Worm (Caenorhabditis elegans) whole organism, young adult: ENCODE data around the gene ugt-58.

Source experiments
- B0035.1 ChIP-seq: sonication (generic microtip); optimal IDR thresholded peaks from 2 replicates; lab custom pipeline; 2016; ENCODE audit warnings: missing genetic modification characterization, mild to moderate bottlenecking, missing compliant biosample characterization, missing genotype, missing genetic modification reagents
- B0336.3 ChIP-seq: fragments of 200-800 bp; sonication (Bioruptor generic); IDR thresholded peaks from 2 replicates; pipeline ENCODE4 v1.3.6; 2022; ENCODE audit warnings: missing genetic modification characterization, missing compliant biosample characterization
- C17E4.6 ChIP-seq: fragments of 200-800 bp; sonication (Bioruptor generic); IDR thresholded peaks from 2 replicates; pipeline ENCODE4 v1.3.6; 2022; ENCODE audit warnings: missing genetic modification reagents, missing genetic modification characterization, missing compliant biosample characterization
- F10E7.11 ChIP-seq: sonication (generic microtip); optimal IDR thresholded peaks from 2 replicates; lab custom pipeline; 2017; ENCODE audit warnings: mild to moderate bottlenecking, missing genetic modification characterization, moderate library complexity, missing compliant biosample characterization
- F39B2.1 ChIP-seq: fragments of 200-800 bp; sonication (Bioruptor generic); IDR thresholded peaks from 2 replicates; pipeline ENCODE4 v1.3.6; 2022; ENCODE audit warnings: missing genetic modification reagents, missing genetic modification characterization, missing compliant biosample characterization
- F55B11.4 ChIP-seq: sonication (generic microtip); optimal IDR thresholded peaks from 2 replicates; lab custom pipeline; 2016; ENCODE audit warnings: missing compliant biosample characterization, missing genetic modification characterization, borderline replicate concordance; ENCODE audit not compliant: insufficient read depth
- K12H6.12 ChIP-seq: fragments of 200-800 bp; sonication (Bioruptor generic); optimal IDR thresholded peaks from 2 replicates; lab custom pipeline; 2018; ENCODE audit warnings: mild to moderate bottlenecking, missing genetic modification characterization, missing compliant biosample characterization
- T07F8.4 ChIP-seq: sonication (generic microtip); optimal IDR thresholded peaks from 2 replicates; lab custom pipeline; 2016; ENCODE audit warnings: mild to moderate bottlenecking, missing genetic modification characterization, moderate library complexity, missing compliant biosample characterization
- T26A5.8 ChIP-seq: sonication (generic microtip); optimal IDR thresholded peaks from 2 replicates; lab custom pipeline; 2016; ENCODE audit warnings: missing genetic modification characterization, missing compliant biosample characterization
- Y53F4B.3 ChIP-seq: fragments of 200-800 bp; sonication (Bioruptor generic); IDR thresholded peaks from 2 replicates; pipeline ENCODE4 v1.3.6; 2022; ENCODE audit warnings: missing genetic modification reagents, missing genetic modification characterization, missing compliant biosample characterization
- Y53G8AR.9 ChIP-seq: fragments of 200-800 bp; sonication (Bioruptor generic); conservative IDR thresholded peaks from 2 replicates; pipeline ENCODE4 v1.3.6; 2022; ENCODE audit warnings: missing genetic modification reagents, missing genetic modification characterization, missing compliant biosample characterization
- Y79H2A.3 ChIP-seq: fragments of 200-800 bp; sonication (Bioruptor generic); conservative IDR thresholded peaks from 2 replicates; pipeline ENCODE4 v1.3.6; 2022; ENCODE audit warnings: missing genetic modification reagents, missing genetic modification characterization, missing compliant biosample characterization
- Y95B8A.8 ChIP-seq: fragments of 200-800 bp; sonication (Bioruptor generic); IDR thresholded peaks from 2 replicates; pipeline ENCODE4 v1.3.6; 2022; ENCODE audit warnings: missing genetic modification reagents, missing genetic modification characterization, missing compliant biosample characterization
- aptf-3 ChIP-seq: fragments of 200-800 bp; sonication (Bioruptor generic); IDR thresholded peaks from 2 replicates; pipeline ENCODE4 v1.3.6; 2022; ENCODE audit warnings: missing genetic modification characterization, missing compliant biosample characterization
- ceh-27 ChIP-seq: fragments of 200-800 bp; sonication (Bioruptor generic); optimal IDR thresholded peaks from 2 replicates; lab custom pipeline; 2018; ENCODE audit warnings: mild to moderate bottlenecking, missing genetic modification characterization, moderate library complexity, missing compliant biosample characterization
- ceh-58 ChIP-seq: fragments of 200-800 bp; sonication (Bioruptor generic); IDR thresholded peaks from 2 replicates; pipeline ENCODE4 v1.3.6; 2022; ENCODE audit warnings: missing genetic modification characterization, missing compliant biosample characterization
- ceh-79 ChIP-seq: sonication (generic microtip); optimal IDR thresholded peaks from 2 replicates; lab custom pipeline; 2017; ENCODE audit warnings: mild to moderate bottlenecking, missing genetic modification characterization, missing compliant biosample characterization
- die-1 ChIP-seq: sonication (generic microtip); optimal IDR thresholded peaks from 2 replicates; lab custom pipeline; 2016; ENCODE audit warnings: missing genotype, mild to moderate bottlenecking, missing genetic modification characterization, missing compliant biosample characterization
- dpff-1 ChIP-seq: sonication (generic microtip); optimal IDR thresholded peaks from 2 replicates; lab custom pipeline; 2017; ENCODE audit warnings: mild to moderate bottlenecking, missing genetic modification characterization, missing compliant biosample characterization
- efl-1 ChIP-seq: fragments of 150-350 bp; optimal IDR thresholded peaks from 2 replicates; lab custom pipeline; 2014; ENCODE audit warnings: missing biosample characterization, missing genetic modification reagents, missing genetic modification characterization
- him-1 ChIP-seq: sonication (generic microtip); optimal IDR thresholded peaks from 2 replicates; lab custom pipeline; 2016; ENCODE audit warnings: missing genotype, missing genetic modification reagents, missing genetic modification characterization, missing compliant biosample characterization
- hlh-12 ChIP-seq: sonication (generic microtip); optimal IDR thresholded peaks from 2 replicates; lab custom pipeline; 2016; ENCODE audit warnings: missing genetic modification characterization, missing compliant biosample characterization
- hlh-26 ChIP-seq: fragments of 200-800 bp; sonication (Bioruptor generic); conservative IDR thresholded peaks from 2 replicates; pipeline ENCODE4 v1.3.6; 2022; ENCODE audit warnings: missing genetic modification reagents, missing genetic modification characterization, missing compliant biosample characterization
- hrde-1 ChIP-seq: sonication (generic microtip); optimal IDR thresholded peaks from 2 replicates; lab custom pipeline; 2016; ENCODE audit warnings: missing genetic modification characterization, mild to moderate bottlenecking, missing compliant biosample characterization, moderate library complexity, missing genotype, missing genetic modification reagents, borderline replicate concordance
- lag-1 ChIP-seq: fragments of 200-800 bp; sonication (Bioruptor generic); IDR thresholded peaks from 2 replicates; pipeline ENCODE4 v1.3.6; 2022; ENCODE audit warnings: missing genetic modification reagents, missing genetic modification characterization, missing compliant biosample characterization
- lin-54 ChIP-seq: fragments of 200-800 bp; sonication (Bioruptor generic); optimal IDR thresholded peaks from 2 replicates; lab custom pipeline; 2018; ENCODE audit warnings: mild to moderate bottlenecking, missing genetic modification characterization, missing compliant biosample characterization
- madf-3 ChIP-seq: fragments of 200-800 bp; sonication (Bioruptor generic); IDR thresholded peaks from 2 replicates; pipeline ENCODE4 v1.3.6; 2022; ENCODE audit warnings: missing genetic modification reagents, missing genetic modification characterization, missing compliant biosample characterization
- nhr-120 ChIP-seq: fragments of 200-800 bp; sonication (Bioruptor generic); IDR thresholded peaks from 2 replicates; pipeline ENCODE4 v1.3.6; 2022; ENCODE audit warnings: missing genetic modification characterization, missing compliant biosample characterization
- nhr-27 ChIP-seq: fragments of 200-800 bp; sonication (Bioruptor generic); optimal IDR thresholded peaks from 2 replicates; lab custom pipeline; 2018; ENCODE audit warnings: mild to moderate bottlenecking, missing genetic modification characterization, moderate library complexity, missing compliant biosample characterization
- rcor-1 ChIP-seq: fragments of 200-800 bp; sonication (Bioruptor generic); IDR thresholded peaks from 2 replicates; pipeline ENCODE4 v1.3.6; 2022; ENCODE audit warnings: missing genetic modification reagents, missing genetic modification characterization, missing compliant biosample characterization
- repo-1 ChIP-seq: sonication (generic microtip); optimal IDR thresholded peaks from 2 replicates; lab custom pipeline; 2017; ENCODE audit warnings: mild to moderate bottlenecking, missing genetic modification characterization, missing compliant biosample characterization
- snpc-1.1 ChIP-seq: sonication (generic microtip); optimal IDR thresholded peaks from 2 replicates; lab custom pipeline; 2017; ENCODE audit warnings: missing genetic modification characterization, mild to moderate bottlenecking, missing compliant biosample characterization, antibody characterized with exemption, moderate library complexity, missing genotype, missing genetic modification reagents; ENCODE audit not compliant: insufficient read depth
- snpc-3.4 ChIP-seq: sonication (generic microtip); optimal IDR thresholded peaks from 2 replicates; lab custom pipeline; 2017; ENCODE audit warnings: missing genetic modification characterization, mild to moderate bottlenecking, missing compliant biosample characterization, antibody characterized with exemption, moderate library complexity, missing genotype, missing genetic modification reagents
- sptf-2 ChIP-seq: fragments of 200-800 bp; sonication (Bioruptor generic); optimal IDR thresholded peaks from 2 replicates; lab custom pipeline; 2018; ENCODE audit warnings: mild to moderate bottlenecking, missing genetic modification characterization, missing compliant biosample characterization
- tlf-1 ChIP-seq: fragments of 200-800 bp; sonication (Bioruptor generic); optimal IDR thresholded peaks from 2 replicates; lab custom pipeline; 2018; ENCODE audit warnings: mild to moderate bottlenecking, missing genetic modification characterization, missing compliant biosample characterization
- unc-62 ChIP-seq: fragments of 150-350 bp; optimal IDR thresholded peaks from 2 replicates; lab custom pipeline; 2014; ENCODE audit warnings: missing biosample characterization, missing genetic modification reagents, missing genetic modification characterization
- ztf-26 ChIP-seq: sonication (generic microtip); optimal IDR thresholded peaks from 2 replicates; lab custom pipeline; 2017; ENCODE audit warnings: missing genetic modification characterization, missing compliant biosample characterization
- ztf-28 ChIP-seq: fragments of 200-800 bp; sonication (Bioruptor generic); IDR thresholded peaks from 2 replicates; pipeline ENCODE4 v1.3.6; 2022; ENCODE audit warnings: missing genetic modification reagents, missing genetic modification characterization, missing compliant biosample characterization
- ztf-6 ChIP-seq: fragments of 200-800 bp; sonication (Bioruptor generic); IDR thresholded peaks from 2 replicates; pipeline ENCODE4 v1.3.6; 2022; ENCODE audit warnings: missing genetic modification reagents, missing genetic modification characterization, missing compliant biosample characterization

Gene ugt-58

DNA sequence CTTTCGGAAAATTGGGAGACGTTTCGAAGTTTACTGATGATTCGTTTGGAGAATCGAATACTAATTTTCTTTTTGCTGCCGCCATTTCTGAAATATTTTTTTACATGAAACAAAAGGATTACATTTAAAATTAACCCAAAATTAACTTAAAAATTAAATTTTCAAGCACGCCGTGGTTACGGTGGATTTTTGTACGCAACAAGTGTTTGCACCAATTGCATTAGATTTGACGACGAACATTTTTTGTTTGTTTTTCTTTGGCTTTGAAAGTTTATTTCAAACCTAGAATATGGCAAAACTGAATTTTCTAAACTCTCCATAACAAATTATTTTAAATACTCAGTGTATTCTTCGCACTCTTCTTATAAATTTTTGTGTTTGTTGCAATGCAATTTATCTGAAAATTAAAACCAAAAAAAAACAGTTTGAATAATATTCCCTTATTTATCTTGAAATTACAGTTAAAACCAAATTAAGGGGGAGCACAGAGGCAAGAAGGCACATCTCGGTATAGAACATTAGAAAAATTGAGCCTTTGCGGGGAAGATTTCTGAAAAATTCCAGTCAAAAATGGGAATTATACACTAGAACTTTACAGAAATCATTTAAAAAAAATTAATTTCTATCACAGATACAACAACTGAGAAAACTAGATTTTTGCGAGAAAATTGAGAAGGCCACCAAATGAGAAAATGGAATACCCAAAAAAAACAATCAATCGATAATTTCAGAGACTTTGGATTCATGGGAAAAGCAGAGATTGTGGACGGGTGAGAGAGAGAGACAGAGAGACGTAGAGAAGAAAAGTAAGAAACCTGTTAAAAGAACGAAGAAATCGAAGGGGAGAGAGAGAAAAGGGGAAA lies 30.7 kb upstream of the ugt-58 start, which contains the start of gene hal-3 (continued):
- TF ChIP-seq nhr-27 = no peak
- TF ChIP-seq Y53G8AR.9 (GFP tag; lab: Robert Waterston, UW) = peak; percentile 73; the same call in 1 of the 2 replicates
- TF ChIP-seq ceh-79 = peak; percentile 46
- TF ChIP-seq him-1 (tag; lab: Kevin White, UChicago) = peak; percentile 23
- peak; percentile 21 for TF ChIP-seq tlf-1 (GFP tag; lab: Kevin White, UChicago)
- no peak for TF ChIP-seq ztf-28 (GFP tag; lab: Robert Waterston, UW)
- no peak for TF ChIP-seq K12H6.12 (tag; lab: Kevin White, UChicago)
- TF ChIP-seq lin-54 (GFP tag; lab: Kevin White, UChicago) = peak; percentile 25
- no peak for TF ChIP-seq hlh-12 (tag; lab: Kevin White, UChicago)
- TF ChIP-seq repo-1 (tag; lab: Kevin White, UChicago) = peak; percentile 60
- no peak for TF ChIP-seq T07F8.4 (tag; lab: Kevin White, UChicago)
- TF ChIP-seq B0336.3 (GFP tag; lab: Robert Waterston, UW) = peak; percentile 76
- no peak for TF ChIP-seq F39B2.1
- no peak for TF ChIP-seq ceh-27
- no peak for TF ChIP-seq F55B11.4 (tag; lab: Kevin White, UChicago)
- no peak for TF ChIP-seq Y53F4B.3
- no peak for TF ChIP-seq rcor-1
- TF ChIP-seq C17E4.6 (GFP tag; lab: Robert Waterston, UW) = no peak
- no peak for TF ChIP-seq B0035.1 (tag; lab: Kevin White, UChicago)
- peak; percentile 55 for TF ChIP-seq dpff-1 (tag; lab: Kevin White, UChicago)
- TF ChIP-seq Y79H2A.3 (GFP tag; lab: Robert Waterston, UW) = no peak
- no peak for TF ChIP-seq hlh-26 (GFP tag; lab: Robert Waterston, UW)
- no peak for TF ChIP-seq unc-62 (GFP tag; lab: Kevin White, UChicago)
- TF ChIP-seq Y95B8A.8 (GFP tag; lab: Robert Waterston, UW) = 0 out of 2 replicates have a peak, but pooled peaks have one; percentile 52
- no peak for TF ChIP-seq die-1 (tag; lab: Kevin White, UChicago)
- TF ChIP-seq aptf-3 (GFP tag; lab: Robert Waterston, UW) = no peak
- TF ChIP-seq madf-3 (GFP tag; lab: Robert Waterston, UW) = no peak
- TF ChIP-seq ztf-6 (GFP tag; lab: Robert Waterston, UW) = no peak
- TF ChIP-seq sptf-2 (GFP tag; lab: Kevin White, UChicago) = no peak
- TF ChIP-seq snpc-1.1 (tag; lab: Kevin White, UChicago) = no peak
- no peak for TF ChIP-seq efl-1
- no peak for TF ChIP-seq snpc-3.4 (tag; lab: Kevin White, UChicago)
- TF ChIP-seq ztf-26 (tag; lab: Kevin White, UChicago) = no peak
- peak; percentile 1 for TF ChIP-seq T26A5.8 (tag; lab: Kevin White, UChicago)
- no peak for TF ChIP-seq nhr-120
- TF ChIP-seq lag-1 (GFP tag; lab: Robert Waterston, UW) = no peak
- TF ChIP-seq hrde-1 = no peak
- no peak for TF ChIP-seq ceh-58 (GFP tag; lab: Robert Waterston, UW)

DNA sequence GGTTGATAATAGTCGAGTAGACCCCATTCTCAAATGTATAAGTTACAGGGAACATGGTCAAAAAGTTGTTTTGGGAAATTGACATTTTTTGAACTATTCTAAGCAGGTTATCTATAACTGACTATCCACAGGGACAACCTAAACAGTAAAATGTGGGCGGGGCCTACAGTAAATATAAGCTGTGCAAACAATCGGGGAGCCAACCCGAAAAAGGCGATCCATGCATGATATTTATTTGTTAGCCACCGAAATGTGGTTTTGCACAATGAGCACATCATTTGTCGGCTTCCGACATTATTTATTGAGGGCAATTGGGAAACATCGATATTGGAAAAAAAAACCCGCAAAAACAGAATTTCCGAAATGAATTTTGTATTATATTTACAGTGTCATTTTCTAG lies 28.1 kb upstream of the ugt-58 start, which contains the start of gene hlh-6:
Gene hlh-6 (minus strand): TSS at position 101 of the 400 bp plus-strand sequence.
- TF ChIP-seq F10E7.11 = no peak
